Fruit fly (Drosophila melanogaster) whole organism, embryonic: Measurements from ENCODE around the gene Irc.

ENCODE experiments used
- Antp ChIP-seq: fragments of 200-800 bp; sonication (Bioruptor generic); optimal IDR thresholded peaks from 3 replicates; lab custom pipeline; 2016; ENCODE audit warnings: missing biosample characterization, missing genetic modification characterization
- Blimp-1 ChIP-seq: fragments of 200-800 bp; sonication (Bioruptor generic); optimal IDR thresholded peaks from 3 replicates; lab custom pipeline; 2018; ENCODE audit warnings: missing biosample characterization, missing genetic modification characterization, mild to moderate bottlenecking, moderate library complexity, missing genetic modification reagents
- CG10147 ChIP-seq: fragments of 200-800 bp; sonication (Bioruptor generic); optimal IDR thresholded peaks from 2 replicates; lab custom pipeline; 2019; ENCODE audit warnings: missing biosample characterization, mild to moderate bottlenecking, missing genetic modification characterization, moderate library complexity
- CG10979 ChIP-seq: fragments of 200-800 bp; sonication (Bioruptor generic); optimal IDR thresholded peaks from 2 replicates; lab custom pipeline; 2018; ENCODE audit warnings: missing biosample characterization, mild to moderate bottlenecking, missing genetic modification characterization, moderate library complexity
- CG12236 ChIP-seq: fragments of 200-800 bp; sonication (Bioruptor generic); optimal IDR thresholded peaks from 2 replicates; lab custom pipeline; 2016; ENCODE audit warnings: missing biosample characterization, missing genetic modification characterization
- CG13424 ChIP-seq: fragments of 200-800 bp; sonication (Bioruptor generic); optimal IDR thresholded peaks from 2 replicates; lab custom pipeline; 2019; ENCODE audit warnings: missing biosample characterization, mild to moderate bottlenecking, missing genetic modification characterization, moderate library complexity
- CG1603 ChIP-seq: fragments of 200-800 bp; sonication (Bioruptor generic); optimal IDR thresholded peaks from 2 replicates; lab custom pipeline; 2019; ENCODE audit warnings: missing biosample characterization, mild to moderate bottlenecking, missing genetic modification characterization, moderate library complexity
- CG18619 ChIP-seq: fragments of 200-800 bp; sonication (Bioruptor generic); optimal IDR thresholded peaks from 3 replicates; lab custom pipeline; 2017; ENCODE audit warnings: missing biosample characterization, mild to moderate bottlenecking, missing genetic modification characterization
- CG18764 ChIP-seq: fragments of 200-800 bp; sonication (Bioruptor generic); optimal IDR thresholded peaks from 3 replicates; lab custom pipeline; 2016; ENCODE audit warnings: missing biosample characterization, missing genetic modification characterization
- CG34224 ChIP-seq: fragments of 200-800 bp; sonication (Bioruptor generic); IDR thresholded peaks from 3 replicates; pipeline ENCODE4 v1.3.6; 2022; ENCODE audit warnings: missing biosample characterization, missing genetic modification characterization; ENCODE audit not compliant: partially characterized antibody
- CG3726 ChIP-seq: fragments of 200-800 bp; sonication (Bioruptor generic); IDR thresholded peaks from 3 replicates; pipeline ENCODE4, ENCODE4 v1.3.6; 2022; ENCODE audit warnings: missing biosample characterization, missing genetic modification characterization
- CG3995 ChIP-seq: fragments of 200-800 bp; sonication (Bioruptor generic); optimal IDR thresholded peaks from 3 replicates; lab custom pipeline; 2016; ENCODE audit warnings: missing biosample characterization, missing genetic modification characterization
- CG4282 ChIP-seq: fragments of 200-800 bp; sonication (Bioruptor generic); optimal IDR thresholded peaks from 2 replicates; lab custom pipeline; 2016; ENCODE audit warnings: missing biosample characterization, missing genetic modification characterization
- CG4328 ChIP-seq: fragments of 200-800 bp; sonication (Bioruptor generic); optimal IDR thresholded peaks from 3 replicates; lab custom pipeline; 2017; ENCODE audit warnings: missing biosample characterization, missing genetic modification reagents, missing genetic modification characterization
- CG7372 ChIP-seq: fragments of 200-800 bp; sonication (Bioruptor generic); IDR thresholded peaks from 2 replicates; pipeline ENCODE4 v1.3.6; 2022; ENCODE audit warnings: missing biosample characterization, missing genetic modification characterization
- CG7786 ChIP-seq: fragments of 200-800 bp; sonication (Bioruptor generic); optimal IDR thresholded peaks from 2 replicates; lab custom pipeline; 2016; ENCODE audit warnings: missing biosample characterization, missing genetic modification characterization
- CG8089 ChIP-seq: fragments of 200-800 bp; sonication (Bioruptor generic); optimal IDR thresholded peaks from 3 replicates; lab custom pipeline; 2016; ENCODE audit warnings: missing biosample characterization, missing genetic modification characterization
- CG9817 ChIP-seq: fragments of 200-800 bp; sonication (Bioruptor generic); optimal IDR thresholded peaks from 2 replicates; lab custom pipeline; 2018; ENCODE audit warnings: missing biosample characterization, mild to moderate bottlenecking, missing genetic modification characterization, moderate library complexity
- CTCF ChIP-seq: fragments of 200-800 bp; sonication (Bioruptor generic); optimal IDR thresholded peaks from 2 replicates; lab custom pipeline; 2017; ENCODE audit warnings: missing biosample characterization, mild to moderate bottlenecking, missing genetic modification characterization, moderate library complexity
- Camta ChIP-seq: fragments of 200-800 bp; sonication (Bioruptor generic); optimal IDR thresholded peaks from 2 replicates; lab custom pipeline; 2016; ENCODE audit warnings: missing biosample characterization, missing genetic modification characterization
- CkIIα-i1 ChIP-seq: fragments of 200-800 bp; sonication (Bioruptor generic); IDR thresholded peaks from 2 replicates; pipeline ENCODE4 v1.3.6; 2022; ENCODE audit warnings: missing biosample characterization, missing genetic modification characterization
- Hmr ChIP-seq: fragments of 200-800 bp; sonication (Bioruptor generic); optimal IDR thresholded peaks from 3 replicates; lab custom pipeline; 2017; ENCODE audit warnings: mild to moderate bottlenecking, missing biosample characterization, missing genetic modification reagents, missing genetic modification characterization
- Hr3 ChIP-seq: fragments of 200-800 bp; sonication (Bioruptor generic); optimal IDR thresholded peaks from 3 replicates; lab custom pipeline; 2016; ENCODE audit warnings: missing biosample characterization, missing genetic modification characterization
- Med ChIP-seq: fragments of 200-800 bp; sonication (Bioruptor generic); peaks from one replicate; lab custom pipeline; 2016; ENCODE audit warnings: missing biosample characterization, missing genetic modification characterization, mild to moderate bottlenecking, inconsistent platforms, moderate library complexity
- NK7.1 ChIP-seq: fragments of 200-800 bp; sonication (Bioruptor generic); optimal IDR thresholded peaks from 3 replicates; lab custom pipeline; 2016; ENCODE audit warnings: missing biosample characterization, missing genetic modification characterization
- NfI ChIP-seq: fragments of 200-800 bp; sonication (Bioruptor generic); optimal IDR thresholded peaks from 3 replicates; lab custom pipeline; 2018; ENCODE audit warnings: missing biosample characterization, mild to moderate bottlenecking, missing genetic modification characterization, moderate library complexity
- Ptx1 ChIP-seq: fragments of 200-800 bp; sonication (Bioruptor generic); IDR thresholded peaks from 2 replicates; pipeline ENCODE4 v1.3.6; 2022; ENCODE audit warnings: missing biosample characterization, missing genetic modification characterization
- Stat92E ChIP-seq, 3 experiments: fragments of >200 bp in 2 of 3; fragments of 200-800 bp in 1 of 3; sonication (Bioruptor generic) in 1 of 3; optimal IDR thresholded peaks; 2 replicates each; lab custom pipeline; 2017 to 2019; ENCODE audit warnings: missing biosample characterization in 3 of 3, missing genetic modification characterization in 3 of 3, mild to moderate bottlenecking in 1 of 3, moderate library complexity in 1 of 3
- Trl ChIP-seq, 3 experiments: fragments of >200 bp in 2 of 3; fragments of 200-800 bp in 1 of 3; sonication (Bioruptor generic) in 1 of 3; optimal IDR thresholded peaks; 2 replicates in 1 of 3; 3 replicates in 2 of 3; lab custom pipeline; 2016 to 2017; ENCODE audit warnings: missing biosample characterization in 1 of 3, missing genetic modification characterization in 1 of 3
- cas ChIP-seq: fragments of 200-800 bp; sonication (Bioruptor generic); IDR thresholded peaks from 2 replicates; pipeline ENCODE4 v1.3.6; 2022; ENCODE audit warnings: missing biosample characterization, missing genetic modification characterization
- cato ChIP-seq: fragments of 200-800 bp; sonication (Bioruptor generic); optimal IDR thresholded peaks from 2 replicates; lab custom pipeline; 2016; ENCODE audit warnings: missing biosample characterization, missing genetic modification characterization, borderline replicate concordance
- crol ChIP-seq: fragments of 200-800 bp; sonication (Bioruptor generic); IDR thresholded peaks from 2 replicates; pipeline ENCODE4 v1.3.6; 2022; ENCODE audit warnings: missing biosample characterization, missing genetic modification characterization
- dan ChIP-seq: fragments of 200-800 bp; sonication (Bioruptor generic); IDR thresholded peaks from 2 replicates; pipeline ENCODE4 v1.3.6; 2022; ENCODE audit warnings: missing biosample characterization, missing genetic modification characterization
- danr ChIP-seq: fragments of 200-800 bp; sonication (Bioruptor generic); IDR thresholded peaks from 2 replicates; pipeline ENCODE4 v1.3.6; 2022; ENCODE audit warnings: missing biosample characterization, missing genetic modification characterization
- ewg ChIP-seq: fragments of 200-800 bp; sonication (Bioruptor generic); optimal IDR thresholded peaks from 3 replicates; lab custom pipeline; 2017; ENCODE audit warnings: mild to moderate bottlenecking, missing biosample characterization, missing genetic modification reagents, missing genetic modification characterization
- fd64A ChIP-seq: fragments of 200-800 bp; sonication (Bioruptor generic); optimal IDR thresholded peaks from 3 replicates; lab custom pipeline; 2018; ENCODE audit warnings: missing biosample characterization, mild to moderate bottlenecking, missing genetic modification characterization
- gce ChIP-seq: fragments of 200-800 bp; sonication (Bioruptor generic); IDR thresholded peaks from 3 replicates; pipeline ENCODE4 v1.3.6; 2022; ENCODE audit warnings: missing biosample characterization, missing genetic modification characterization
- hb ChIP-seq: fragments of 200-800 bp; sonication (Bioruptor generic); IDR thresholded peaks from 3 replicates; pipeline ENCODE4 v1.3.6; 2022; ENCODE audit warnings: missing biosample characterization, missing genetic modification characterization; ENCODE audit not compliant: partially characterized antibody
- kni ChIP-seq: fragments of 200-800 bp; sonication (Bioruptor generic); optimal IDR thresholded peaks from 3 replicates; lab custom pipeline; 2017; ENCODE audit warnings: mild to moderate bottlenecking, missing biosample characterization, missing genetic modification reagents, missing genetic modification characterization
- lilli ChIP-seq: fragments of 200-800 bp; sonication (Bioruptor generic); optimal IDR thresholded peaks from 3 replicates; lab custom pipeline; 2016; ENCODE audit warnings: missing biosample characterization, missing genetic modification characterization
- pan ChIP-seq, 4 experiments: fragments of >200 bp in 3 of 4; fragments of 200-800 bp in 1 of 4; sonication (Bioruptor generic) in 1 of 4; optimal IDR thresholded peaks in 3 of 4; IDR thresholded peaks in 1 of 4; 2 replicates each; pipeline versions ENCODE4 v1.3.6 to Lab custom; 2017 to 2022; ENCODE audit warnings: missing biosample characterization in 2 of 4, missing genetic modification characterization in 2 of 4, mixed read lengths in 1 of 4
- repo ChIP-seq: fragments of 200-800 bp; sonication (Bioruptor generic); optimal IDR thresholded peaks from 2 replicates; lab custom pipeline; 2016; ENCODE audit warnings: missing biosample characterization, missing genetic modification characterization
- sim ChIP-seq: fragments of 200-800 bp; sonication (Bioruptor generic); IDR thresholded peaks from 2 replicates; pipeline ENCODE4 v1.3.6; 2022; ENCODE audit warnings: missing biosample characterization, missing genetic modification characterization
- slp2 ChIP-seq: fragments of 200-800 bp; sonication (Bioruptor generic); optimal IDR thresholded peaks from 2 replicates; lab custom pipeline; 2016; ENCODE audit warnings: missing biosample characterization, missing genetic modification characterization
- stc ChIP-seq: fragments of 200-800 bp; sonication (Bioruptor generic); IDR thresholded peaks from 2 replicates; pipeline ENCODE4 v1.3.6; 2022; ENCODE audit warnings: missing biosample characterization, missing genetic modification characterization
- tin ChIP-seq: fragments of 200-800 bp; sonication (Bioruptor generic); optimal IDR thresholded peaks from 3 replicates; lab custom pipeline; 2016; ENCODE audit warnings: missing biosample characterization, missing genetic modification characterization
- tio ChIP-seq: fragments of 200-800 bp; sonication (Bioruptor generic); optimal IDR thresholded peaks from 2 replicates; lab custom pipeline; 2017; ENCODE audit warnings: missing biosample characterization, missing genetic modification characterization, inconsistent platforms
- wek ChIP-seq: fragments of 200-800 bp; sonication (Bioruptor generic); optimal IDR thresholded peaks from 3 replicates; lab custom pipeline; 2018; ENCODE audit warnings: missing biosample characterization, mild to moderate bottlenecking, missing genetic modification characterization, moderate library complexity
- zfh1 ChIP-seq: fragments of 200-800 bp; sonication (Bioruptor generic); IDR thresholded peaks from 3 replicates; pipeline ENCODE4 v1.3.6; 2022; ENCODE audit warnings: missing biosample characterization, missing genetic modification characterization

Gene Irc

dm6 chr3R:17056183-17056904, 53.7 kb downstream of the Irc start (continued):
- TF ChIP-seq Hmr (GFP tag; lab: Kevin White, UChicago) (peak; percentile 42), CG18619 (no peak), CG10979 (tag; lab: Kevin White, UChicago) (no peak), CTCF (peak; percentile 75), cato (no peak), CkIIα-i1 (GFP tag; lab: Robert Waterston, UW) (no peak), cas (no peak), CG12236 (GFP tag; lab: Kevin White, UChicago) (no peak), Camta (no peak), CG10147 (GFP tag; lab: Kevin White, UChicago) (peak; percentile 29), stc (no peak), danr (no peak), Hr3 (no peak), ewg (GFP tag; lab: Kevin White, UChicago) (no peak), tin (GFP tag; lab: Kevin White, UChicago) (no peak), CG1603 (tag; lab: Kevin White, UChicago) (no peak), Trl (optimal IDR thresholded peaks at IDR 0.05; lab: Kevin White, UChicago) (peak; percentile 65 to 82), Trl (GFP tag; optimal IDR thresholded peaks at IDR 0.05; lab: Kevin White, UChicago) (peak; percentile 43), pan (optimal IDR thresholded peaks at IDR 0.05; lab: Kevin White, UChicago) (no peak), pan (GFP tag; optimal IDR thresholded peaks at IDR 0.05 in 1 of 2, IDR thresholded peaks at IDR 0.05 in 1 of 2) (peak in 1 of 2 experiments; percentile 6), CG8089 (GFP tag; lab: Kevin White, UChicago) (no peak), fd64A (GFP tag; lab: Kevin White, UChicago) (no peak), slp2 (no peak), lilli (GFP tag; lab: Kevin White, UChicago) (peak; percentile 23), CG3995 (GFP tag; lab: Kevin White, UChicago) (no peak), CG4328 (GFP tag; lab: Kevin White, UChicago) (no peak), CG3726 (GFP tag; lab: Robert Waterston, UW) (no peak), CG7372 (no peak), CG4282 (GFP tag; lab: Kevin White, UChicago) (no peak), gce (GFP tag; lab: Robert Waterston, UW) (no peak), dan (no peak), Med (GFP tag; lab: Kevin White, UChicago) (peak; percentile 99), CG9817 (tag; lab: Kevin White, UChicago) (no peak), zfh1 (GFP tag; lab: Robert Waterston, UW) (0 out of 3 replicates have a peak, but pooled peaks have one; percentile 52), kni (peak; percentile 99), CG18764 (GFP tag; lab: Kevin White, UChicago) (no peak), CG13424 (tag; lab: Kevin White, UChicago) (no peak), wek (GFP tag; lab: Kevin White, UChicago) (no peak), repo (GFP tag; lab: Kevin White, UChicago) (no peak), sim (GFP tag; lab: Robert Waterston, UW) (no peak), tio (GFP tag; lab: Kevin White, UChicago) (no peak), Blimp-1 (GFP tag; lab: Kevin White, UChicago) (peak; percentile 2), crol (GFP tag; lab: Robert Waterston, UW) (peak; percentile 99), Antp (GFP tag; lab: Kevin White, UChicago) (no peak), NfI (no peak), Stat92E (GFP tag; optimal IDR thresholded peaks at IDR 0.05; lab: Kevin White, UChicago) (no peak), NK7.1 (no peak), CG34224 (GFP tag; lab: Robert Waterston, UW) (peak; percentile 51; the same call in 1 of the 3 replicates), hb (GFP tag; lab: Robert Waterston, UW) (no peak), CG7786 (GFP tag; lab: Kevin White, UChicago) (no peak), Ptx1 (GFP tag; lab: Robert Waterston, UW) (no peak)
